Worm (Caenorhabditis elegans) whole organism, young adult: ENCODE data around the gene henn-1.

Experiments used
- F22D6.2 ChIP-seq: sonication (generic microtip); optimal IDR thresholded peaks from 2 replicates; lab custom pipeline; 2016; ENCODE audit warnings: mild to moderate bottlenecking, missing genetic modification characterization, missing compliant biosample characterization
- Y56A3A.18 ChIP-seq: fragments of 200-800 bp; sonication (Bioruptor generic); IDR thresholded peaks from 2 replicates; pipeline ENCODE4 v1.3.6; 2022; ENCODE audit warnings: missing genetic modification reagents, missing genetic modification characterization, missing compliant biosample characterization
- ama-1 ChIP-seq, 3 experiments: fragments of 150-350 bp in 1 of 3; sonication (generic microtip) in 2 of 3; optimal IDR thresholded peaks; 2 replicates each; lab custom pipeline; 2014 to 2018; ENCODE audit warnings: missing biosample characterization in 2 of 3, missing genetic modification characterization in 2 of 3, missing genetic modification reagents in 2 of 3
- bed-1 ChIP-seq: fragments of 200-800 bp; sonication (Bioruptor generic); IDR thresholded peaks from 2 replicates; pipeline ENCODE4 v1.3.6; 2022; ENCODE audit warnings: missing genetic modification reagents, missing genetic modification characterization, missing compliant biosample characterization
- madf-3 ChIP-seq: fragments of 200-800 bp; sonication (Bioruptor generic); IDR thresholded peaks from 2 replicates; pipeline ENCODE4 v1.3.6; 2022; ENCODE audit warnings: missing genetic modification reagents, missing genetic modification characterization, missing compliant biosample characterization
- pha-4 ChIP-seq: fragments of 150-350 bp; sonication (generic microtip); optimal IDR thresholded peaks from 2 replicates; lab custom pipeline; 2014; ENCODE audit warnings: missing biosample characterization, missing genetic modification reagents, missing genetic modification characterization
- unc-130 ChIP-seq: sonication (generic microtip); optimal IDR thresholded peaks from 2 replicates; lab custom pipeline; 2016; ENCODE audit warnings: missing genetic modification reagents, missing genetic modification characterization, missing compliant biosample characterization
- unc-62 ChIP-seq: fragments of 150-350 bp; optimal IDR thresholded peaks from 2 replicates; lab custom pipeline; 2014; ENCODE audit warnings: missing biosample characterization, missing genetic modification reagents, missing genetic modification characterization
- xnd-1 ChIP-seq: sonication (generic microtip); optimal IDR thresholded peaks from 2 replicates; lab custom pipeline; 2016; ENCODE audit warnings: missing genotype, missing genetic modification reagents, missing genetic modification characterization, missing compliant biosample characterization

DNA sequence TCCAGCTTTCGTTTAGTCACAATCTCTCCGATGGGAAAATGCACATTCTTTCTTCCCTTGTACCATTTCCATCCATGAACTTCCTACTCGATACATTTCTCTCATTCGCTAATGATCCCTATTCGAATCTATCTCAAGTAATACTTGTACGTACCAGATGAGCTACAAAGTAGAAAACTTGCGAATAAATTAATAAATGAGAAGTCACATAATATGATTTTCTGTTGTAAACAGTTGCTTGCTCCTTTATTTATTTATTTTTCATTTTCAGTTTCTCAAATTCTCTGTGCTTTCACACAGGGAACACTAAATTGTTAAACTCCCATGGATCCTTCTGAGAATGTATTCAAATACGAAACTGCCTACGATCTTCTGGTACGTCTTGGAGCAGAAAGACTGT, 6.3 kb upstream of the henn-1 start, which contains the start of gene rfs-1:
- TF ChIP-seq F22D6.2 (tag; lab: Kevin White, UChicago) (no peak), bed-1 (GFP tag; lab: Robert Waterston, UW) (no peak), madf-3 (GFP tag; lab: Robert Waterston, UW) (0 out of 2 replicates have a peak, but pooled peaks have one; percentile 40), xnd-1 (no peak), unc-62 (no peak), unc-130 (GFP tag; lab: Kevin White, UChicago) (no peak), ama-1 (optimal IDR thresholded peaks at IDR 0.05; lab: Kevin White, UChicago) (no peak), ama-1 (GFP tag; optimal IDR thresholded peaks at IDR 0.05; lab: Kevin White, UChicago) (no peak), pha-4 (no peak), Y56A3A.18 (GFP tag; lab: Robert Waterston, UW) (no peak)
